Fruit fly (Drosophila melanogaster): ENCODE measurements around the gene dpr19.

dpr19 gene

dm6 chr2L:10333091-10333991 is 42.6 kb upstream of the dpr19 start, which contains the start of gene GATAd (continued):
- no peak for TF ChIP-seq sim (GFP tag; IDR thresholded peaks at IDR 0.05)
- TF ChIP-seq al (GFP tag; IDR thresholded peaks at IDR 0.05): no peak
- no peak for TF ChIP-seq croc (GFP tag; conservative IDR thresholded peaks at IDR 0.05)
- peak; percentile 67 for TF ChIP-seq sens (GFP tag)
- TF ChIP-seq Awh (GFP tag; IDR thresholded peaks at IDR 0.05): no peak
- TF ChIP-seq stwl (tag; optimal IDR thresholded peaks at IDR 0.05): peak; percentile 34
- TF ChIP-seq sc (optimal IDR thresholded peaks at IDR 0.05): no peak
- TF ChIP-seq sc (GFP tag; optimal IDR thresholded peaks at IDR 0.05): no peak
- TF ChIP-seq run (tag; optimal IDR thresholded peaks at IDR 0.05): no peak
- TF ChIP-seq CG17361 (GFP tag; IDR thresholded peaks at IDR 0.05): 0 out of 3 replicates have a peak, but pooled peaks have one; percentile 5
- no peak for TF ChIP-seq twi (tag; optimal IDR thresholded peaks at IDR 0.05)
- TF ChIP-seq CG2202 (tag; optimal IDR thresholded peaks at IDR 0.05): no peak
- no peak for TF ChIP-seq Lhr (GFP tag; optimal IDR thresholded peaks at IDR 0.05)
- TF ChIP-seq CG14050 (GFP tag; IDR thresholded peaks at IDR 0.05): no peak
- TF ChIP-seq CG12391 (tag; optimal IDR thresholded peaks at IDR 0.05): peak; percentile 29
- no peak for TF ChIP-seq CG14014 (GFP tag; IDR thresholded peaks at IDR 0.05)
- no peak for TF ChIP-seq Vsx1 (GFP tag; optimal IDR thresholded peaks at IDR 0.05)
- TF ChIP-seq Optix (GFP tag; IDR thresholded peaks at IDR 0.05): no peak
- TF ChIP-seq YL-1 (GFP tag; optimal IDR thresholded peaks at IDR 0.05): peak; percentile 16
- TF ChIP-seq CG12744 (GFP tag; optimal IDR thresholded peaks at IDR 0.05): no peak
- TF ChIP-seq Jarid2 (GFP tag; optimal IDR thresholded peaks at IDR 0.05): no peak
- peak; percentile 58 for TF ChIP-seq gfzf (GFP tag; optimal IDR thresholded peaks at IDR 0.05)
- peak; percentile 19; the same call in 1 of the 2 replicates for TF ChIP-seq MBD-R2 (GFP tag; IDR thresholded peaks at IDR 0.05)
- no peak for TF ChIP-seq CG10274 (GFP tag; optimal IDR thresholded peaks at IDR 0.05)
- TF ChIP-seq seq (GFP tag; IDR thresholded peaks at IDR 0.05): no peak
- TF ChIP-seq CG6791 (GFP tag; IDR thresholded peaks at IDR 0.05; ENCODE audit: partially characterized antibody): no peak
- no peak for TF ChIP-seq wdn (GFP tag; IDR thresholded peaks at IDR 0.05)
- TF ChIP-seq Rx (GFP tag; IDR thresholded peaks at IDR 0.05): no peak
- no peak for TF ChIP-seq bab2 (GFP tag; optimal IDR thresholded peaks at IDR 0.05)
- peak; percentile 69; the same call in 1 of the 2 replicates for TF ChIP-seq vvl (GFP tag; IDR thresholded peaks at IDR 0.05)
- no peak for TF ChIP-seq Taf1 (GFP tag; IDR thresholded peaks at IDR 0.05)
- TF ChIP-seq nom (GFP tag; optimal IDR thresholded peaks at IDR 0.05): no peak
- peak; percentile 26 for TF ChIP-seq gem (tag; optimal IDR thresholded peaks at IDR 0.05)
- peak; percentile 30 for TF ChIP-seq Myb (GFP tag; optimal IDR thresholded peaks at IDR 0.05)
- peak; percentile 20; the same call in 1 of the 2 replicates for TF ChIP-seq inv (GFP tag; IDR thresholded peaks at IDR 0.05; ENCODE audit: partially characterized antibody)
- peak; percentile 19 for TF ChIP-seq PHDP (tag; optimal IDR thresholded peaks at IDR 0.05)
- no peak for TF ChIP-seq CG18476 (GFP tag; optimal IDR thresholded peaks at IDR 0.05)
- TF ChIP-seq HmgZ (tag; optimal IDR thresholded peaks at IDR 0.05): peak; percentile 51
- TF ChIP-seq ems (GFP tag; optimal IDR thresholded peaks at IDR 0.05): no peak
- TF ChIP-seq eve (GFP tag; optimal IDR thresholded peaks at IDR 0.05): no peak
- no peak for TF ChIP-seq CG8388 (GFP tag; optimal IDR thresholded peaks at IDR 0.05)
- TF ChIP-seq onecut (GFP tag; IDR thresholded peaks at IDR 0.05): no peak
- no peak for TF ChIP-seq CG6813 (GFP tag; optimal IDR thresholded peaks at IDR 0.05)
- TF ChIP-seq Pdp1 (GFP tag; optimal IDR thresholded peaks at IDR 0.05): peak in 1 of 2 experiments; percentile 2
- TF ChIP-seq CTCF (GFP tag; optimal IDR thresholded peaks at IDR 0.05): peak; percentile 1
- TF ChIP-seq CG7963 (GFP tag; IDR thresholded peaks at IDR 0.05; ENCODE audit: partially characterized antibody): 0 out of 3 replicates have a peak, but pooled peaks have one; percentile 13
- peak; percentile 23 for TF ChIP-seq zen (tag; optimal IDR thresholded peaks at IDR 0.05)
- no peak for TF ChIP-seq CG9215 (GFP tag; IDR thresholded peaks at IDR 0.05)
- TF ChIP-seq CG15073 (GFP tag; optimal IDR thresholded peaks at IDR 0.05): no peak
- TF ChIP-seq CG2889 (GFP tag; IDR thresholded peaks at IDR 0.05): no peak
